Fruit fly (Drosophila melanogaster) whole organism, prepupa: ENCODE data around the gene CG10597.

ENCODE experiments used
- CG11902 ChIP-seq: fragments of 200-800 bp; sonication (Bioruptor generic); optimal IDR thresholded peaks from 3 replicates; lab custom pipeline; 2016; ENCODE audit warnings: missing biosample characterization, missing genetic modification characterization
- CG1621 ChIP-seq: fragments of 200-800 bp; sonication (Bioruptor generic); optimal IDR thresholded peaks from 3 replicates; lab custom pipeline; 2018; ENCODE audit warnings: missing biosample characterization, mild to moderate bottlenecking, missing genetic modification characterization
- CG6854 ChIP-seq: fragments of 200-800 bp; sonication (Bioruptor generic); optimal IDR thresholded peaks from 2 replicates; lab custom pipeline; 2017; ENCODE audit warnings: missing biosample characterization, mild to moderate bottlenecking, missing genetic modification characterization
- CG7368 ChIP-seq: fragments of 200-800 bp; sonication (Bioruptor generic); optimal IDR thresholded peaks from 3 replicates; lab custom pipeline; 2016; ENCODE audit warnings: missing biosample characterization, missing genetic modification characterization
- Eip75B ChIP-seq: fragments of 200-800 bp; sonication (Bioruptor generic); optimal IDR thresholded peaks from 3 replicates; lab custom pipeline; 2016; ENCODE audit warnings: missing biosample characterization, missing genetic modification characterization
- Gug ChIP-seq: fragments of 200-800 bp; sonication (Bioruptor generic); IDR thresholded peaks from 2 replicates; pipeline ENCODE4 v1.3.6; 2022; ENCODE audit warnings: missing biosample characterization, missing genetic modification characterization
- Hr38 ChIP-seq: sonication (Bioruptor generic); optimal IDR thresholded peaks from 2 replicates; lab custom pipeline; 2016; ENCODE audit warnings: missing biosample characterization, missing genetic modification characterization
- OdsH ChIP-seq: fragments of 200-800 bp; sonication (Bioruptor generic); optimal IDR thresholded peaks from 3 replicates; lab custom pipeline; 2016; ENCODE audit warnings: missing biosample characterization, missing genetic modification characterization
- dac ChIP-seq: fragments of 200-800 bp; sonication (Bioruptor generic); optimal IDR thresholded peaks from 2 replicates; lab custom pipeline; 2017; ENCODE audit warnings: missing biosample characterization, mild to moderate bottlenecking, missing genetic modification characterization
- dsx ChIP-seq: fragments of 200-800 bp; optimal IDR thresholded peaks from 3 replicates; lab custom pipeline; 2019; ENCODE audit warnings: missing biosample characterization, mild to moderate bottlenecking, missing genetic modification characterization, moderate library complexity; ENCODE audit not compliant: poor library complexity, severe bottlenecking
- svp ChIP-seq: fragments of 200-800 bp; sonication (Bioruptor generic); peaks from one replicate; lab custom pipeline; 2016; ENCODE audit warnings: missing biosample characterization, missing genetic modification characterization
- topi ChIP-seq: fragments of 200-800 bp; sonication (Bioruptor generic); optimal IDR thresholded peaks from 3 replicates; lab custom pipeline; 2016; ENCODE audit warnings: missing biosample characterization, missing genetic modification characterization

- TF ChIP-seq dsx = no peak
- TF ChIP-seq Eip75B (GFP tag; lab: Kevin White, UChicago) = no peak
- no peak for TF ChIP-seq Hr38 (GFP tag; lab: Kevin White, UChicago)
- TF ChIP-seq CG7368 (GFP tag; lab: Kevin White, UChicago) = no peak
- no peak for TF ChIP-seq CG11902 (GFP tag; lab: Kevin White, UChicago)
- TF ChIP-seq OdsH (GFP tag; lab: Kevin White, UChicago) = peak; percentile 41
- no peak for TF ChIP-seq CG6854 (GFP tag; lab: Kevin White, UChicago)
- TF ChIP-seq dac (GFP tag; lab: Kevin White, UChicago) = no peak
- no peak for TF ChIP-seq CG1621 (tag; lab: Kevin White, UChicago)
- TF ChIP-seq svp (GFP tag; lab: Kevin White, UChicago) = peak; percentile 69
- TF ChIP-seq Gug (GFP tag; lab: Robert Waterston, UW) = no peak
- peak; percentile 16 for TF ChIP-seq topi (GFP tag; lab: Kevin White, UChicago)
Observed at dm6 chrX:17181264-17182198, 49.3 kb downstream of the CG10597 start.
